Worm (Caenorhabditis elegans): ENCODE measurements around the gene clec-6.

clec-6 gene

ce11 chrIII:4852025-4852424, 35.2 kb downstream of the clec-6 start, which contains the start of gene ced-4:
Gene ced-4 (plus strand): TSS chrIII:4852325.
- TF ChIP-seq ztf-25 (GFP tag; IDR thresholded peaks at IDR 0.05) (no peak), lin-35 (GFP tag; optimal IDR thresholded peaks at IDR 0.05) (peak in 1 of 3 experiments; percentile 1), madf-3 (GFP tag; IDR thresholded peaks at IDR 0.05) (0 out of 2 replicates have a peak, but pooled peaks have one; percentile 32)

ce11 chrIII:4850139-4850538, 37.1 kb downstream of the clec-6 start, which contains the start of gene F26A1.1:
Gene F26A1.1 (plus strand): TSS chrIII:4850507.
- peak in 1 of 3 experiments; percentile 29 for TF ChIP-seq lin-35 (GFP tag; optimal IDR thresholded peaks at IDR 0.05)
- no peak for TF ChIP-seq Y53G8AR.9 (GFP tag; conservative IDR thresholded peaks at IDR 0.05)
- no peak for TF ChIP-seq nfyb-1 (GFP tag; IDR thresholded peaks at IDR 0.05)
- no peak for TF ChIP-seq madf-3 (GFP tag; IDR thresholded peaks at IDR 0.05)
- TF ChIP-seq efl-1 (GFP tag; optimal IDR thresholded peaks at IDR 0.05): peak; percentile 4
- peak; percentile 14 for TF ChIP-seq dpl-1 (GFP tag; optimal IDR thresholded peaks at IDR 0.05)
- peak; percentile 43 for TF ChIP-seq lsl-1 (GFP tag; optimal IDR thresholded peaks at IDR 0.05)
- peak; percentile 21 for TF ChIP-seq lin-54 (GFP tag; optimal IDR thresholded peaks at IDR 0.05)

ce11 chrIII:4849739-4850138, 37.5 kb downstream of the clec-6 start, which contains the start of gene nonu-1:
Gene nonu-1 (minus strand): TSS chrIII:4849907.
- TF ChIP-seq lag-1 (GFP tag; IDR thresholded peaks at IDR 0.05) (no peak), let-607 (tag; optimal IDR thresholded peaks at IDR 0.05) (peak in 1 of 2 experiments; percentile 25), repo-1 (tag; optimal IDR thresholded peaks at IDR 0.05) (no peak), hlh-26 (GFP tag; conservative IDR thresholded peaks at IDR 0.05) (no peak), F49E8.2 (tag; optimal IDR thresholded peaks at IDR 0.05; ENCODE audit: insufficient read depth) (no peak), snpc-3.4 (tag; optimal IDR thresholded peaks at IDR 0.05) (no peak), D2030.7 (GFP tag; IDR thresholded peaks at IDR 0.05) (no peak), efl-1 (GFP tag; optimal IDR thresholded peaks at IDR 0.05) (no peak), pbrm-1 (GFP tag; IDR thresholded peaks at IDR 0.05) (no peak), zfh-2 (GFP tag; conservative IDR thresholded peaks at IDR 0.05) (no peak), attf-3 (GFP tag; conservative IDR thresholded peaks at IDR 0.05) (no peak), hmg-1.2 (GFP tag; IDR thresholded peaks at IDR 0.05) (peak; percentile 32; the same call in 1 of the 2 replicates), F39B2.1 (GFP tag; IDR thresholded peaks at IDR 0.05) (no peak), ceh-40 (GFP tag; IDR thresholded peaks at IDR 0.05) (no peak), athp-1 (tag; optimal IDR thresholded peaks at IDR 0.05) (no peak), F52B5.7 (tag; optimal IDR thresholded peaks at IDR 0.05) (no peak), cebp-1 (GFP tag; IDR thresholded peaks at IDR 0.05) (no peak), cebp-1 (tag; optimal IDR thresholded peaks at IDR 0.05) (no peak), lin-40 (tag; optimal IDR thresholded peaks at IDR 0.05) (no peak), die-1 (tag; optimal IDR thresholded peaks at IDR 0.05) (no peak), somi-1 (GFP tag; optimal IDR thresholded peaks at IDR 0.05) (no peak), Y56A3A.18 (GFP tag; IDR thresholded peaks at IDR 0.05) (no peak), attf-5 (GFP tag; optimal IDR thresholded peaks at IDR 0.05) (peak; percentile 37), ztf-6 (GFP tag; IDR thresholded peaks at IDR 0.05) (no peak), hsf-1 (GFP tag; IDR thresholded peaks at IDR 0.05) (no peak), lir-1 (GFP tag; conservative IDR thresholded peaks at IDR 0.05) (no peak)

ce11 chrIII:4844327-4844726, 42.9 kb downstream of the clec-6 start, which contains the start of the genes clec-157 and fkh-5:
Gene clec-157 (minus strand): TSS chrIII:4844427.
Gene fkh-5 (plus strand): TSS chrIII:4844662.
- TF ChIP-seq sdz-38 (tag; optimal IDR thresholded peaks at IDR 0.05) (no peak), attf-6 (GFP tag; IDR thresholded peaks at IDR 0.05) (no peak), ztf-26 (tag; optimal IDR thresholded peaks at IDR 0.05) (no peak), athp-1 (tag; optimal IDR thresholded peaks at IDR 0.05) (no peak), Y53F4B.3 (GFP tag; IDR thresholded peaks at IDR 0.05) (no peak), bed-1 (GFP tag; IDR thresholded peaks at IDR 0.05) (no peak), ztf-3 (GFP tag; optimal IDR thresholded peaks at IDR 0.05) (no peak), ceh-27 (GFP tag; optimal IDR thresholded peaks at IDR 0.05) (no peak), ztf-18 (tag; optimal IDR thresholded peaks at IDR 0.05) (no peak), mxl-1 (tag; optimal IDR thresholded peaks at IDR 0.05) (no peak), lsl-1 (GFP tag; optimal IDR thresholded peaks at IDR 0.05) (no peak)
